Fruit fly (Drosophila melanogaster) whole organism, pupa: ENCODE results near the gene mamo.

Experiments used
- CG10348 ChIP-seq: fragments of 200-800 bp; sonication (Bioruptor generic); IDR thresholded peaks from 2 replicates; pipeline ENCODE4 v1.3.6; 2022; ENCODE audit warnings: missing biosample characterization, missing genetic modification characterization
- CG12605 ChIP-seq: fragments of 200-800 bp; sonication (Bioruptor generic); IDR thresholded peaks from 2 replicates; pipeline ENCODE4 v1.3.6; 2022; ENCODE audit warnings: missing biosample characterization, missing genetic modification characterization
- CG13204 ChIP-seq: fragments of 200-800 bp; sonication (Bioruptor generic); optimal IDR thresholded peaks from 2 replicates; lab custom pipeline; 2018; ENCODE audit warnings: missing biosample characterization, mild to moderate bottlenecking, missing genetic modification characterization, moderate library complexity
- CG14655 ChIP-seq: fragments of 200-800 bp; sonication (Bioruptor generic); optimal IDR thresholded peaks from 3 replicates; lab custom pipeline; 2017; ENCODE audit warnings: mild to moderate bottlenecking, missing biosample characterization, missing genetic modification reagents, missing genetic modification characterization
- CG15710 ChIP-seq: fragments of 200-800 bp; sonication (Bioruptor generic); optimal IDR thresholded peaks from 2 replicates; lab custom pipeline; 2018; ENCODE audit warnings: missing biosample characterization, mild to moderate bottlenecking, missing genetic modification characterization, moderate library complexity
- CG17806 ChIP-seq: fragments of 200-800 bp; sonication (Bioruptor generic); optimal IDR thresholded peaks from 2 replicates; lab custom pipeline; 2018; ENCODE audit warnings: missing biosample characterization, mild to moderate bottlenecking, missing genetic modification characterization, moderate library complexity
- CG32121 ChIP-seq: fragments of 200-800 bp; sonication (Bioruptor generic); IDR thresholded peaks from 2 replicates; pipeline ENCODE4 v1.3.6; 2022; ENCODE audit warnings: missing biosample characterization, missing genetic modification characterization
- CG34367 ChIP-seq: fragments of 200-800 bp; sonication (Bioruptor generic); optimal IDR thresholded peaks from 2 replicates; lab custom pipeline; 2018; ENCODE audit warnings: missing biosample characterization, mild to moderate bottlenecking, missing genetic modification characterization
- CG4496 ChIP-seq: fragments of 200-800 bp; sonication (Bioruptor generic); IDR thresholded peaks from 3 replicates; pipeline ENCODE4 v1.3.6; 2022; ENCODE audit warnings: missing biosample characterization, missing genetic modification characterization
- CG8159 ChIP-seq: fragments of 200-800 bp; sonication (Bioruptor generic); optimal IDR thresholded peaks from 3 replicates; lab custom pipeline; 2018; ENCODE audit warnings: missing biosample characterization, mild to moderate bottlenecking, missing genetic modification characterization, moderate library complexity
- CG8301 ChIP-seq: fragments of 200-800 bp; sonication (Bioruptor generic); optimal IDR thresholded peaks from 2 replicates; lab custom pipeline; 2018; ENCODE audit warnings: missing biosample characterization, mild to moderate bottlenecking, missing genetic modification characterization
- CG9948 ChIP-seq: fragments of 200-800 bp; sonication (Bioruptor generic); optimal IDR thresholded peaks from 2 replicates; lab custom pipeline; 2018; ENCODE audit warnings: missing biosample characterization, mild to moderate bottlenecking, missing genetic modification characterization, moderate library complexity
- D1 ChIP-seq: fragments of 200-800 bp; sonication (Bioruptor generic); optimal IDR thresholded peaks from 2 replicates; lab custom pipeline; 2018; ENCODE audit warnings: missing biosample characterization, mild to moderate bottlenecking, missing genetic modification characterization, moderate library complexity
- EcR ChIP-seq: fragments of 200-800 bp; sonication (Bioruptor generic); optimal IDR thresholded peaks from 3 replicates; lab custom pipeline; 2019; ENCODE audit warnings: missing biosample characterization, missing genetic modification characterization, mild to moderate bottlenecking, moderate library complexity, missing genetic modification reagents
- Ets98B ChIP-seq: fragments of 200-800 bp; sonication (Bioruptor generic); IDR thresholded peaks from 2 replicates; pipeline ENCODE4 v1.3.6; 2022; ENCODE audit warnings: missing biosample characterization, missing genetic modification characterization
- Pif1A ChIP-seq: fragments of 200-800 bp; sonication (Bioruptor generic); optimal IDR thresholded peaks from 3 replicates; lab custom pipeline; 2016; ENCODE audit warnings: missing biosample characterization, missing genetic modification characterization
- Pif1B ChIP-seq: fragments of 200-800 bp; sonication (Bioruptor generic); optimal IDR thresholded peaks from 3 replicates; lab custom pipeline; 2016; ENCODE audit warnings: missing biosample characterization, missing genetic modification characterization
- Snoo ChIP-seq: fragments of 200-800 bp; sonication (Bioruptor generic); optimal IDR thresholded peaks from 3 replicates; lab custom pipeline; 2017; ENCODE audit warnings: missing biosample characterization, mild to moderate bottlenecking, missing genetic modification characterization, inconsistent platforms
- fd96Ca ChIP-seq: fragments of 200-800 bp; sonication (Bioruptor generic); IDR thresholded peaks from 3 replicates; pipeline ENCODE4 v1.3.6; 2022; ENCODE audit warnings: missing biosample characterization, missing genetic modification characterization
- gl ChIP-seq: fragments of 200-800 bp; sonication (Bioruptor generic); optimal IDR thresholded peaks from 2 replicates; lab custom pipeline; 2018; ENCODE audit warnings: missing biosample characterization, mild to moderate bottlenecking, missing genetic modification characterization
- rn ChIP-seq: fragments of 200-800 bp; sonication (Bioruptor generic); IDR thresholded peaks from 2 replicates; pipeline ENCODE4 v1.3.6; 2022; ENCODE audit warnings: missing biosample characterization, missing genetic modification characterization

mamo gene

dm6 chrX:13838255-13838654 is 152.1 kb downstream of the mamo start:
- TF ChIP-seq CG9948 (peak; percentile 36), rn (GFP tag; lab: Robert Waterston, UW) (no peak), CG17806 (tag; lab: Kevin White, UChicago) (peak; percentile 23), CG4496 (GFP tag; lab: Robert Waterston, UW) (no peak; the same call in 2 of the 3 replicates), gl (tag; lab: Kevin White, UChicago) (no peak), CG15710 (tag; lab: Kevin White, UChicago) (peak; percentile 28), Ets98B (GFP tag; lab: Robert Waterston, UW) (peak; percentile 29; the same call in 1 of the 2 replicates), fd96Ca (GFP tag; lab: Robert Waterston, UW) (no peak), Pif1A (no peak), EcR (no peak), CG12605 (no peak), CG32121 (GFP tag; lab: Robert Waterston, UW) (peak; percentile 52; the same call in 1 of the 2 replicates), Pif1B (no peak), Snoo (tag; lab: Kevin White, UChicago) (no peak), CG8301 (tag; lab: Kevin White, UChicago) (no peak), D1 (tag; lab: Kevin White, UChicago) (no peak), CG8159 (tag; lab: Kevin White, UChicago) (peak; percentile 47)

dm6 chrX:13830029-13830428 is 160.3 kb downstream of the mamo start, which contains the start of gene jub:
Gene jub, minus strand, starts transcription at chrX:13830317.
- no peak for TF ChIP-seq CG10348 (GFP tag; lab: Robert Waterston, UW)
- no peak for TF ChIP-seq CG14655 (GFP tag; lab: Kevin White, UChicago)
- no peak for TF ChIP-seq Pif1A
- peak; percentile 78 for TF ChIP-seq CG8159 (tag; lab: Kevin White, UChicago)
- TF ChIP-seq D1 (tag; lab: Kevin White, UChicago) = no peak

dm6 chrX:13828870-13829269 is 161.5 kb downstream of the mamo start:
- no peak for TF ChIP-seq Pif1A
- TF ChIP-seq CG9948 = no peak
- no peak for TF ChIP-seq gl (tag; lab: Kevin White, UChicago)
- no peak for TF ChIP-seq fd96Ca (GFP tag; lab: Robert Waterston, UW)
- TF ChIP-seq rn (GFP tag; lab: Robert Waterston, UW) = no peak
- no peak for TF ChIP-seq EcR
- TF ChIP-seq CG14655 (GFP tag; lab: Kevin White, UChicago) = no peak
- TF ChIP-seq D1 (tag; lab: Kevin White, UChicago) = no peak
- TF ChIP-seq CG17806 (tag; lab: Kevin White, UChicago) = no peak
- TF ChIP-seq CG32121 (GFP tag; lab: Robert Waterston, UW) = no peak
- no peak for TF ChIP-seq CG4496 (GFP tag; lab: Robert Waterston, UW)
- TF ChIP-seq, all 21 proteins: peak for 0

- TF ChIP-seq CG10348 (GFP tag; lab: Robert Waterston, UW) = no peak
- TF ChIP-seq EcR = no peak
- TF ChIP-seq Pif1B = no peak
- TF ChIP-seq CG8159 (tag; lab: Kevin White, UChicago) = no peak
- no peak for TF ChIP-seq CG13204 (GFP tag; lab: Kevin White, UChicago)
- TF ChIP-seq Ets98B (GFP tag; lab: Robert Waterston, UW) = no peak
- no peak for TF ChIP-seq CG17806 (tag; lab: Kevin White, UChicago)
- TF ChIP-seq rn (GFP tag; lab: Robert Waterston, UW) = no peak
- no peak for TF ChIP-seq D1 (tag; lab: Kevin White, UChicago)
- no peak for TF ChIP-seq CG14655 (GFP tag; lab: Kevin White, UChicago)
- no peak for TF ChIP-seq gl (tag; lab: Kevin White, UChicago)
- no peak for TF ChIP-seq CG32121 (GFP tag; lab: Robert Waterston, UW)
- TF ChIP-seq Pif1A = no peak
- no peak for TF ChIP-seq Snoo (tag; lab: Kevin White, UChicago)
- no peak for TF ChIP-seq CG34367 (tag; lab: Kevin White, UChicago)
- TF ChIP-seq CG12605 = no peak
- TF ChIP-seq CG15710 (tag; lab: Kevin White, UChicago) = no peak
- no peak for TF ChIP-seq fd96Ca (GFP tag; lab: Robert Waterston, UW)
- TF ChIP-seq CG4496 (GFP tag; lab: Robert Waterston, UW) = no peak
These were observed 167.6 kb downstream of the mamo start, which contains the start of gene Nup93-1 for dm6 chrX:13822753-13823152. Gene Nup93-1, plus strand, starts transcription at chrX:13822826.

dm6 chrX:13821775-13822493 is 168.4 kb downstream of the mamo start, which contains the start of gene Clic:
Gene Clic, minus strand, starts transcription at chrX:13822307.
- TF ChIP-seq CG4496 (GFP tag; lab: Robert Waterston, UW) (peak; percentile 51; the same call in 2 of the 3 replicates), CG9948 (no peak), CG14655 (GFP tag; lab: Kevin White, UChicago) (no peak)

dm6 chrX:13821039-13821774 is 169.1 kb downstream of the mamo start:
- TF ChIP-seq EcR (peak; percentile 11), CG8159 (tag; lab: Kevin White, UChicago) (peak; percentile 6), Snoo (tag; lab: Kevin White, UChicago) (no peak), Pif1B (peak; percentile 37), CG8301 (tag; lab: Kevin White, UChicago) (peak; percentile 32), CG9948 (peak; percentile 7), Pif1A (no peak)
